Fruit fly (Drosophila melanogaster): ENCODE results near the gene kis.
A peak's percentile ranks its signal among the peaks of the same experiment; 100 is the strongest.

DNA sequence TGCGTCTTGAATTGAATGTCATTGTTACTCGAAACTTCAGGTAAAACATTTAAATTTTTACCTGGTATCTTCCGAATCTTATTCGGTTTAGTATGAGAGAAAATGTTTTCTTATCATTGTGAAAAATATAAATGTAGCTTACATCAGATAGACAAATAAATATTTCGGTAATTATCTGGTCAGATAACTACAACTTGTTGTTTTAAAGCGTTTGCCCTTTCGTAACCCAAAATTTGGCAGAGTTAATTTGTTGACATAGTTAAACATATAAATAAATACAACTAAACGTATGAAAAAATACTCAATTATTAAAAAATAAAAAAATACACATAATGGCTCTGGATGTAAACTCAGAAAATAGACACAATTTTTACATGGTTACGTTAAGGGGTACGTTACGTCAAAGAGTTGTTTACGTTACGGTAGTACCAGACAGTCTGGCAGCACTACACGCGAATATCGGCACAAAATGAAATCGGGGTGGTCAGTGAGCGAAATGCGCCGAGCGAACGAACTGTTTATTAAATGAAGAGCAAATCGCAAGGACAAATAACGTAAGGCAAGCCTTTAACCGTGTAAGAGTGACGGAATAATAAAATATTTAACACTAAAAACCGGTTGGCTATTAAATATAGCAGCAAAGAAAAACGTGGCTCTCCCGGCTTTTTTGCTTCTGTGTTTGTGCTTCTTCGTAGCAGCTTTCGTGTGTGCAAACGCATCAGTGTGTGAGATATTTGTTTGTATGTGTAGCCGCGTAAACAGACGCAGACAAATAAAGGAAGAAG is 68.1 kb downstream of the kis start:
- peak in 1 of 2 experiments; percentile 9 for TF ChIP-seq CTCF (optimal IDR thresholded peaks at IDR 0.05)
- no peak for TF ChIP-seq CG8478 (optimal IDR thresholded peaks at IDR 0.05)

Measured in S2 (cell line).